Worm (Caenorhabditis elegans): ENCODE measurements around the gene grl-31.
"Not testable (repeated sequence)": the region's sequence is repeated elsewhere in the genome, so short reads cannot be mapped to it uniquely, and the experiment has no call there.

Gene grl-31

DNA sequence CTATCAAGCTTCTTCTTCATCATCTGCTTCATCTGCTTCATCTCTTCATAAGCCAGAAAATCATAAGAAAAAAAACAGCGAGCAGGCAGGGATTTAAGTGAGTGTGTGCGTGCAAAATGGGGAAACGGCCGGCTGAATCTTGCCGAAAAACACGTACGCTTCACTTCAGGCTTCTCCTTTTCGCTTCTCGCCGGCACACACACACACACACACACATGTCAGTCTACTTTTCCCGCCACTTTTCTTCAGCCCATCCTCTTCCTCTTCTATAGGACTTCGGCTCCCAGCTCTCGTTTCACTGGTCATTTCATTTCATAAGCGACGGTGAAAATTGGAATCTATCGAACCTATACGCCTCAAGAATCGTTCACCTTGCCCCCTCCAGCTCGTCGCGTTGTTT, 21.7 kb upstream of the grl-31 start:
- TF ChIP-seq flt-1 (GFP tag; IDR thresholded peaks at IDR 0.05) (no peak), tbx-37 (GFP tag; conservative IDR thresholded peaks at IDR 0.05) (no peak), pes-1 (GFP tag; IDR thresholded peaks at IDR 0.05) (no peak), aly-1 (tag; optimal IDR thresholded peaks at IDR 0.05) (no peak), F13C5.2 (tag; optimal IDR thresholded peaks at IDR 0.05) (no peak), hnd-1 (tag; optimal IDR thresholded peaks at IDR 0.05) (no peak), hmg-4 (GFP tag; optimal IDR thresholded peaks at IDR 0.05) (no peak), scrt-1 (GFP tag; IDR thresholded peaks at IDR 0.05) (no peak), ets-7 (tag; optimal IDR thresholded peaks at IDR 0.05) (no peak), ceh-36 (tag; optimal IDR thresholded peaks at IDR 0.05) (no peak), ceh-13 (GFP tag; optimal IDR thresholded peaks at IDR 0.05) (no peak)

DNA sequence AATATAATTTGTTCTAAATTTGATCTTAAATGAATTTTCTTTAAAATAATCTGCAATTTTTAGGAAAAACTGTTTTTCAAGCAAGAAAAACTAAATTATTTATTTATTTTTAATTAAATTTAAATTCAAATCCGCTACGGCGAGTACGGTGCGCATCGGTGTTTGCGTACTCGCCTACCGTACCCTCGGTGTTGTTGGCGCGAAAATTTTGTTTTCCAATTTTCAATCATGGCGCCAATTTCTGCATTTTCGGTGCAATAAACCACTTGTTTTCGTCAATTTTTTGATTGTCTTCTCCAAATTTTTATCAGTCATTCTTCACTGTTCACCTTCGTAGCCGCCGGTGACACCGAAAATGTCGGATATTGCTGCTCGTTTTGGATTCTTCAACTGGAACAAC, 21.2 kb upstream of the grl-31 start, which contains the start of gene pygl-1:
Gene pygl-1 (plus strand): TSS at position 211 of the 400 bp plus-strand sequence.
- TF ChIP-seq aly-1 (tag; optimal IDR thresholded peaks at IDR 0.05) (no peak), F13C5.2 (tag; optimal IDR thresholded peaks at IDR 0.05) (no peak), tra-4 (tag; optimal IDR thresholded peaks at IDR 0.05) (no peak), scrt-1 (GFP tag; IDR thresholded peaks at IDR 0.05) (no peak), tbx-11 (GFP tag; IDR thresholded peaks at IDR 0.05) (no peak), pes-1 (GFP tag; IDR thresholded peaks at IDR 0.05) (no peak), hmbx-1 (tag; optimal IDR thresholded peaks at IDR 0.05) (no peak), ama-1 (optimal IDR thresholded peaks at IDR 0.05) (no peak), hmg-4 (GFP tag; optimal IDR thresholded peaks at IDR 0.05) (no peak), ceh-13 (GFP tag; optimal IDR thresholded peaks at IDR 0.05) (no peak), B0310.2 (tag; optimal IDR thresholded peaks at IDR 0.05) (no peak), flt-1 (GFP tag; IDR thresholded peaks at IDR 0.05) (no peak), ceh-36 (tag; optimal IDR thresholded peaks at IDR 0.05) (no peak), tbx-37 (GFP tag; conservative IDR thresholded peaks at IDR 0.05) (no peak), sea-1 (GFP tag; conservative IDR thresholded peaks at IDR 0.05) (no peak), ets-7 (tag; optimal IDR thresholded peaks at IDR 0.05) (no peak), hnd-1 (tag; optimal IDR thresholded peaks at IDR 0.05) (no peak)

DNA sequence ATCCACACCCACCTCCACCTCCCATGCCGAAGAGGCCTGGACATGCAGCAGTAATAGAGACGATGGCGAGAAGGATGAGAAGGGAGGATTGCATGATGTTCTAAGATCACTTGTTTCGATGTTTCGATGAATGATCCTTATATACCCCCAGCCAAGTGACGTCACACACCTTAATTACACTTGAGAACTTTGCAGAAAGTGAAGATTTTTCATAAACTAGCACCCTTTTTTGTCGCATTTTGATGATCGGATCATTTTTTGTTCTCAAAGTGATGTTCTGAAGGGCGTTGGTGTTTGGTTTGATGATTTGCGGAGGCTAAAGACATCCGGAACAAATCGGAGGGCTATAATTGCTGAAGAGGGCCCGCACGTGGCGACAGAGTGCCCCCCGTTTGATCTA, 18.2 kb upstream of the grl-31 start, which contains the start of gene grl-27:
Gene grl-27 (minus strand): TSS at position 101 of the 400 bp plus-strand sequence.
- no peak for TF ChIP-seq ceh-13 (GFP tag; optimal IDR thresholded peaks at IDR 0.05)
- TF ChIP-seq ceh-36 (tag; optimal IDR thresholded peaks at IDR 0.05), result no peak
- TF ChIP-seq ama-1 (optimal IDR thresholded peaks at IDR 0.05), result no peak
- no peak for TF ChIP-seq flt-1 (GFP tag; IDR thresholded peaks at IDR 0.05)
- TF ChIP-seq aly-1 (tag; optimal IDR thresholded peaks at IDR 0.05), result no peak
- no peak for TF ChIP-seq F13C5.2 (tag; optimal IDR thresholded peaks at IDR 0.05)

- not testable (repeated sequence) for TF ChIP-seq flt-1 (GFP tag; IDR thresholded peaks at IDR 0.05); aly-1 (tag; optimal IDR thresholded peaks at IDR 0.05); ets-7 (tag; optimal IDR thresholded peaks at IDR 0.05)
These were observed 14.8 kb upstream of the grl-31 start, which contains the start of gene F40C5.1 for ce11 chrV:3572408-3572807. Gene F40C5.1, plus strand, starts transcription at chrV:3572708.

DNA sequence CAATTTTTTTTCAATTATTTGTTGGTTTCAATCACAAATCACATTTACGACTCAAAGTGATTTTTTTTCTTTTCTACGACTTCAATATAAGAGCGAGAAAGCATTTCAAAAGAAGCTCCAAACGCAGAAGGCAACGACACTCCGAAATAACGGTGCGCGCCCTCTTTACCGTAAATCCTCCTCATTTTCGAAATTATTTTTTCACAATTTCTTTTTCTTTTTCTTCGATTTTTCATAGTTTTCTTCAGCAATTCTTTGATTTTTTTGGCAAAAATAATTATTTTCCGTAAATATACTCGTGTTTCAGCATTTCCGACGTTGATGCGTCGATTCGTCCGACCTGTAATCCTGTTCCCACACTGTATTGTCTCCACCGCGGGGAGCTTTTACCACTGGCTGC, 13.1 kb upstream of the grl-31 start, which contains the start of gene F40C5.2:
Gene F40C5.2 (plus strand): TSS at position 301 of the 400 bp plus-strand sequence.
- not testable (repeated sequence) for TF ChIP-seq tra-4 (tag; optimal IDR thresholded peaks at IDR 0.05); hnd-1 (tag; optimal IDR thresholded peaks at IDR 0.05); tbx-11 (GFP tag; IDR thresholded peaks at IDR 0.05)

DNA sequence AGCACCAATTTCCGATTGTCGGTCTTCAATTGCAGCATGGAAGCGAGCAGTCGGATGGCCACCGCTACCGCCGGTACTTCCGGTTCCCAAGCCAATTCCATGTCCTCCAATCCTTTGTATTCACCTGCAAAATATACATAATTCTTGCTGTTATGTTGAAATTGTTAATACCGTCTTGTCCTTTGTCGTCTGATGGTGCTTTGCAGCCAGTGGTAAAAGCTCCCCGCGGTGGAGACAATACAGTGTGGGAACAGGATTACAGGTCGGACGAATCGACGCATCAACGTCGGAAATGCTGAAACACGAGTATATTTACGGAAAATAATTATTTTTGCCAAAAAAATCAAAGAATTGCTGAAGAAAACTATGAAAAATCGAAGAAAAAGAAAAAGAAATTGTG, 6.8 kb upstream of the grl-31 start, which contains the start of gene T24A6.17:
Gene T24A6.17 (minus strand): TSS at position 101 of the 400 bp plus-strand sequence.
- TF ChIP-seq aly-1, hmbx-1, F13C5.2 (tag; optimal IDR thresholded peaks at IDR 0.05): not testable (repeated sequence)

DNA sequence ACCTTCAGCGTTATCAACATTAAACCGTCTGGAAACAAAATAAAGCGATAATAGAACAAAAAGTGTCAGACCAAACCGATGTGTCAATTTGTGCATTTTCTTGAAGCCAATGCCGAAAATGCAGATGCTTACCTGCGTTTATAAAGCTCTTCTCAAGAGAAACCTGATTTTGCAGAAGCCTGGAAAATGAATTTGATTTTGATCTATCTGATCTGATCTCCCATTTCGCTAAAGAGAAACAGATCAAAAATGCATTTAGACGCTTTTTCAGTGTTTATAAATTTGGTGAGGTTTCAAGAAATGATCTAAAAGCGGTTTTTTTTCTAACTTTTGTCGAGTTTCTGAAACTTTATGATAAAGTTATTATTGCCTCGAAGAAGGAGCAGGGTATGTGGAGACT, 5.2 kb upstream of the grl-31 start, which contains the start of gene T24A6.16:
Gene T24A6.16 (minus strand): TSS at position 101 of the 400 bp plus-strand sequence.
- not testable (repeated sequence) for TF ChIP-seq scrt-1 (GFP tag; IDR thresholded peaks at IDR 0.05); ets-7 (tag; optimal IDR thresholded peaks at IDR 0.05); hnd-1 (tag; optimal IDR thresholded peaks at IDR 0.05)

ce11 chrV:3558744-3559143, 1.2 kb upstream of the grl-31 start, which contains the start of gene T24A6.1:
Gene T24A6.1, plus strand, starts transcription at chrV:3559044.
- not testable (repeated sequence) for TF ChIP-seq tra-4 (tag; optimal IDR thresholded peaks at IDR 0.05); ceh-36 (tag; optimal IDR thresholded peaks at IDR 0.05); pes-1 (GFP tag; IDR thresholded peaks at IDR 0.05)

ce11 chrV:3555986-3556385, 1.6 kb downstream of the grl-31 start, which contains the start of gene grl-30:
Gene grl-30, plus strand, starts transcription at chrV:3556286.
- TF ChIP-seq hnd-1 (tag; optimal IDR thresholded peaks at IDR 0.05) (no peak), scrt-1 (GFP tag; IDR thresholded peaks at IDR 0.05) (no peak), ama-1 (optimal IDR thresholded peaks at IDR 0.05) (no peak), F13C5.2 (tag; optimal IDR thresholded peaks at IDR 0.05) (no peak), tbx-37 (GFP tag; conservative IDR thresholded peaks at IDR 0.05) (no peak), pes-1 (GFP tag; IDR thresholded peaks at IDR 0.05) (no peak), hmg-4 (GFP tag; optimal IDR thresholded peaks at IDR 0.05) (no peak), ets-7 (tag; optimal IDR thresholded peaks at IDR 0.05) (no peak), tra-4 (tag; optimal IDR thresholded peaks at IDR 0.05) (no peak), sea-1 (GFP tag; conservative IDR thresholded peaks at IDR 0.05) (no peak), hmbx-1 (tag; optimal IDR thresholded peaks at IDR 0.05) (no peak), aly-1 (tag; optimal IDR thresholded peaks at IDR 0.05) (no peak), B0310.2 (tag; optimal IDR thresholded peaks at IDR 0.05) (no peak)
